Fruit fly (Drosophila melanogaster) whole organism, embryonic: ENCODE measurements around the gene CG7914.
A peak's percentile ranks its signal among the peaks of the same experiment; 100 is the strongest.

Source experiments
- Abd-B ChIP-seq: fragments of 200-800 bp; sonication (Bioruptor generic); optimal IDR thresholded peaks from 2 replicates; lab custom pipeline; 2018; ENCODE audit warnings: missing biosample characterization, mild to moderate bottlenecking, missing genetic modification characterization, moderate library complexity
- Adf1 ChIP-seq: fragments of 200-800 bp; sonication (Bioruptor generic); IDR thresholded peaks from 2 replicates; pipeline ENCODE4 v1.3.6; 2022; ENCODE audit warnings: missing biosample characterization, missing genetic modification characterization
- CG11398 ChIP-seq: fragments of 200-800 bp; sonication (Bioruptor generic); optimal IDR thresholded peaks from 2 replicates; lab custom pipeline; 2016; ENCODE audit warnings: missing biosample characterization, missing genetic modification characterization
- CG12769 ChIP-seq: fragments of 200-800 bp; sonication (Bioruptor generic); optimal IDR thresholded peaks from 2 replicates; lab custom pipeline; 2019; ENCODE audit warnings: missing biosample characterization, mild to moderate bottlenecking, missing genetic modification characterization, moderate library complexity
- CG15073 ChIP-seq: fragments of 200-800 bp; sonication (Bioruptor generic); optimal IDR thresholded peaks from 2 replicates; lab custom pipeline; 2016; ENCODE audit warnings: missing biosample characterization, missing genetic modification characterization
- CG15269 ChIP-seq: fragments of 200-800 bp; sonication (Bioruptor generic); optimal IDR thresholded peaks from 2 replicates; lab custom pipeline; 2018; ENCODE audit warnings: missing biosample characterization, mild to moderate bottlenecking, missing genetic modification characterization, moderate library complexity
- CG16813 ChIP-seq: fragments of 200-800 bp; sonication (Bioruptor generic); IDR thresholded peaks from 3 replicates; pipeline ENCODE4 v1.3.6; 2022; ENCODE audit warnings: missing biosample characterization, missing genetic modification characterization; ENCODE audit not compliant: partially characterized antibody
- CG17186 ChIP-seq: fragments of 200-800 bp; sonication (Bioruptor generic); optimal IDR thresholded peaks from 3 replicates; lab custom pipeline; 2017; ENCODE audit warnings: missing biosample characterization, missing genetic modification reagents, missing genetic modification characterization
- CG18599 ChIP-seq: fragments of 200-800 bp; sonication (Bioruptor generic); optimal IDR thresholded peaks from 3 replicates; lab custom pipeline; 2017; ENCODE audit warnings: missing biosample characterization, missing genetic modification characterization, mild to moderate bottlenecking, moderate library complexity, missing genetic modification reagents
- CG31224 ChIP-seq: fragments of 200-800 bp; sonication (Bioruptor generic); IDR thresholded peaks from 2 replicates; pipeline ENCODE4 v1.3.6; 2022; ENCODE audit warnings: missing biosample characterization, missing genetic modification characterization
- CG34224 ChIP-seq: fragments of 200-800 bp; sonication (Bioruptor generic); IDR thresholded peaks from 3 replicates; pipeline ENCODE4 v1.3.6; 2022; ENCODE audit warnings: missing biosample characterization, missing genetic modification characterization; ENCODE audit not compliant: partially characterized antibody
- CG34422 ChIP-seq: fragments of 200-800 bp; sonication (Bioruptor generic); IDR thresholded peaks from 3 replicates; pipeline ENCODE4 v1.3.6; 2022; ENCODE audit warnings: missing biosample characterization, missing genetic modification characterization
- CG3838 ChIP-seq: fragments of 200-800 bp; sonication (Bioruptor generic); optimal IDR thresholded peaks from 3 replicates; lab custom pipeline; 2016; ENCODE audit warnings: missing biosample characterization, missing genetic modification characterization
- CG4424 ChIP-seq: fragments of 200-800 bp; sonication (Bioruptor generic); optimal IDR thresholded peaks from 3 replicates; lab custom pipeline; 2016; ENCODE audit warnings: missing biosample characterization, missing genetic modification characterization
- CG5180 ChIP-seq: fragments of 200-800 bp; sonication (Bioruptor generic); optimal IDR thresholded peaks from 3 replicates; lab custom pipeline; 2017; ENCODE audit warnings: missing biosample characterization, missing genetic modification characterization, mild to moderate bottlenecking, moderate library complexity, missing genetic modification reagents
- CG6175 ChIP-seq: fragments of 200-800 bp; sonication (Bioruptor generic); IDR thresholded peaks from 3 replicates; pipeline ENCODE4 v1.3.6; 2022; ENCODE audit warnings: missing biosample characterization, missing genetic modification characterization
- CG6683 ChIP-seq: fragments of 200-800 bp; sonication (Bioruptor generic); optimal IDR thresholded peaks from 2 replicates; lab custom pipeline; 2017; ENCODE audit warnings: missing biosample characterization, mild to moderate bottlenecking, missing genetic modification characterization, missing genetic modification reagents
- CG6689 ChIP-seq: fragments of 200-800 bp; sonication (Bioruptor generic); IDR thresholded peaks from 2 replicates; pipeline ENCODE4 v1.3.6; 2022; ENCODE audit warnings: missing biosample characterization, missing genetic modification characterization
- CG7987 ChIP-seq: fragments of 200-800 bp; sonication (Bioruptor generic); optimal IDR thresholded peaks from 2 replicates; lab custom pipeline; 2018; ENCODE audit warnings: missing biosample characterization, mild to moderate bottlenecking, missing genetic modification characterization, moderate library complexity
- Deaf1 ChIP-seq: fragments of 200-800 bp; optimal IDR thresholded peaks from 3 replicates; lab custom pipeline; 2019; ENCODE audit warnings: missing biosample characterization, mild to moderate bottlenecking, missing genetic modification characterization, moderate library complexity
- Fer1 ChIP-seq: fragments of 200-800 bp; sonication (Bioruptor generic); optimal IDR thresholded peaks from 2 replicates; lab custom pipeline; 2017; ENCODE audit warnings: missing biosample characterization, mild to moderate bottlenecking, missing genetic modification characterization
- HLH54F ChIP-seq: fragments of 200-800 bp; sonication (Bioruptor generic); optimal IDR thresholded peaks from 3 replicates; lab custom pipeline; 2016; ENCODE audit warnings: missing biosample characterization, missing genetic modification characterization
- HLHmδ ChIP-seq: fragments of 200-800 bp; sonication (Bioruptor generic); optimal IDR thresholded peaks from 2 replicates; lab custom pipeline; 2018; ENCODE audit warnings: missing biosample characterization, mild to moderate bottlenecking, missing genetic modification characterization, moderate library complexity
- Hey ChIP-seq: fragments of 200-800 bp; sonication (Bioruptor generic); optimal IDR thresholded peaks from 3 replicates; lab custom pipeline; 2018; ENCODE audit warnings: missing biosample characterization, mild to moderate bottlenecking, missing genetic modification characterization
- Hsf ChIP-seq: fragments of 200-800 bp; sonication (Bioruptor generic); optimal IDR thresholded peaks from 3 replicates; lab custom pipeline; 2016; ENCODE audit warnings: missing biosample characterization, missing genetic modification characterization
- Jarid2 ChIP-seq: fragments of 200-800 bp; sonication (Bioruptor generic); optimal IDR thresholded peaks from 3 replicates; lab custom pipeline; 2017; ENCODE audit warnings: mild to moderate bottlenecking, missing biosample characterization, missing genetic modification reagents, missing genetic modification characterization
- Mes4 ChIP-seq: fragments of 200-800 bp; sonication (Bioruptor generic); optimal IDR thresholded peaks from 2 replicates; lab custom pipeline; 2016; ENCODE audit warnings: missing biosample characterization, missing genetic modification characterization
- NK7.1 ChIP-seq: fragments of 200-800 bp; sonication (Bioruptor generic); optimal IDR thresholded peaks from 3 replicates; lab custom pipeline; 2016; ENCODE audit warnings: missing biosample characterization, missing genetic modification characterization
- Nf-YA ChIP-seq: fragments of 200-800 bp; sonication (Bioruptor generic); IDR thresholded peaks from 2 replicates; pipeline ENCODE4 v1.3.6; 2022; ENCODE audit warnings: missing biosample characterization, missing genetic modification characterization
- Side ChIP-seq: fragments of 200-800 bp; sonication (Bioruptor generic); optimal IDR thresholded peaks from 2 replicates; lab custom pipeline; 2016; ENCODE audit warnings: missing biosample characterization, missing genetic modification characterization
- ash1 ChIP-seq: fragments of 200-800 bp; sonication (Bioruptor generic); optimal IDR thresholded peaks from 2 replicates; lab custom pipeline; 2018; ENCODE audit warnings: missing biosample characterization, mild to moderate bottlenecking, missing genetic modification characterization
- chm ChIP-seq: fragments of 200-800 bp; sonication (Bioruptor generic); IDR thresholded peaks from 2 replicates; pipeline ENCODE4 v1.3.6; 2022; ENCODE audit warnings: missing biosample characterization, missing genetic modification characterization
- fd3F ChIP-seq: fragments of 200-800 bp; sonication (Bioruptor generic); optimal IDR thresholded peaks from 2 replicates; lab custom pipeline; 2018; ENCODE audit warnings: missing biosample characterization, mild to moderate bottlenecking, missing genetic modification characterization, moderate library complexity
- ftz-f1 ChIP-seq: fragments of 200-800 bp; sonication (Bioruptor generic); optimal IDR thresholded peaks from 2 replicates; lab custom pipeline; 2016; ENCODE audit warnings: missing biosample characterization, missing genetic modification characterization
- gsb-n ChIP-seq: fragments of 200-800 bp; sonication (Bioruptor generic); optimal IDR thresholded peaks from 3 replicates; lab custom pipeline; 2018; ENCODE audit warnings: missing biosample characterization, mild to moderate bottlenecking, missing genetic modification characterization
- ham ChIP-seq: fragments of 200-800 bp; sonication (Bioruptor generic); IDR thresholded peaks from 2 replicates; pipeline ENCODE4 v1.3.6; 2022; ENCODE audit warnings: missing biosample characterization, missing genetic modification characterization
- jumu ChIP-seq: fragments of 200-800 bp; sonication (Bioruptor generic); optimal IDR thresholded peaks from 3 replicates; lab custom pipeline; 2016; ENCODE audit warnings: missing biosample characterization, missing genetic modification characterization
- kni ChIP-seq: fragments of 200-800 bp; sonication (Bioruptor generic); optimal IDR thresholded peaks from 3 replicates; lab custom pipeline; 2017; ENCODE audit warnings: mild to moderate bottlenecking, missing biosample characterization, missing genetic modification reagents, missing genetic modification characterization
- lab ChIP-seq: fragments of 200-800 bp; sonication (Bioruptor generic); optimal IDR thresholded peaks from 3 replicates; lab custom pipeline; 2017; ENCODE audit warnings: missing biosample characterization, missing genetic modification characterization, mild to moderate bottlenecking, moderate library complexity, missing genetic modification reagents
- lilli ChIP-seq: fragments of 200-800 bp; sonication (Bioruptor generic); optimal IDR thresholded peaks from 3 replicates; lab custom pipeline; 2016; ENCODE audit warnings: missing biosample characterization, missing genetic modification characterization
- mirr ChIP-seq: fragments of 200-800 bp; sonication (Bioruptor generic); optimal IDR thresholded peaks from 3 replicates; lab custom pipeline; 2018; ENCODE audit warnings: missing biosample characterization, mild to moderate bottlenecking, missing genetic modification characterization
- otp ChIP-seq: fragments of 200-800 bp; sonication (Bioruptor generic); IDR thresholded peaks from 3 replicates; pipeline ENCODE4, ENCODE4 v1.3.6; 2022; ENCODE audit warnings: missing biosample characterization, missing genetic modification characterization
- prd ChIP-seq, 3 experiments: fragments of >200 bp in 2 of 3; fragments of 200-800 bp in 1 of 3; sonication (Bioruptor generic) in 1 of 3; optimal IDR thresholded peaks in 2 of 3; IDR thresholded peaks in 1 of 3; 2 replicates in 2 of 3; 3 replicates in 1 of 3; pipeline versions ENCODE4 v1.3.6 to Lab custom; 2017 to 2022; ENCODE audit warnings: missing biosample characterization in 1 of 3, missing genetic modification characterization in 1 of 3
- sc ChIP-seq, 3 experiments: fragments of >200 bp in 2 of 3; fragments of 200-800 bp in 1 of 3; sonication (Bioruptor generic) in 1 of 3; optimal IDR thresholded peaks; 2 replicates in 2 of 3; 3 replicates in 1 of 3; lab custom pipeline; 2017; ENCODE audit warnings: mild to moderate bottlenecking in 1 of 3, missing biosample characterization in 1 of 3, missing genetic modification characterization in 1 of 3, missing genetic modification reagents in 1 of 3
- sens ChIP-seq: fragments of 200-800 bp; sonication (Bioruptor generic); peaks from one replicate; lab custom pipeline; 2016; ENCODE audit warnings: missing biosample characterization, missing genetic modification characterization
- zen2 ChIP-seq: fragments of 200-800 bp; sonication (Bioruptor generic); IDR thresholded peaks from 3 replicates; pipeline ENCODE4 v1.3.6; 2022; ENCODE audit warnings: missing biosample characterization, missing genetic modification characterization; ENCODE audit not compliant: partially characterized antibody
- zfh1 ChIP-seq: fragments of 200-800 bp; sonication (Bioruptor generic); IDR thresholded peaks from 3 replicates; pipeline ENCODE4 v1.3.6; 2022; ENCODE audit warnings: missing biosample characterization, missing genetic modification characterization

The CG7914 gene

DNA sequence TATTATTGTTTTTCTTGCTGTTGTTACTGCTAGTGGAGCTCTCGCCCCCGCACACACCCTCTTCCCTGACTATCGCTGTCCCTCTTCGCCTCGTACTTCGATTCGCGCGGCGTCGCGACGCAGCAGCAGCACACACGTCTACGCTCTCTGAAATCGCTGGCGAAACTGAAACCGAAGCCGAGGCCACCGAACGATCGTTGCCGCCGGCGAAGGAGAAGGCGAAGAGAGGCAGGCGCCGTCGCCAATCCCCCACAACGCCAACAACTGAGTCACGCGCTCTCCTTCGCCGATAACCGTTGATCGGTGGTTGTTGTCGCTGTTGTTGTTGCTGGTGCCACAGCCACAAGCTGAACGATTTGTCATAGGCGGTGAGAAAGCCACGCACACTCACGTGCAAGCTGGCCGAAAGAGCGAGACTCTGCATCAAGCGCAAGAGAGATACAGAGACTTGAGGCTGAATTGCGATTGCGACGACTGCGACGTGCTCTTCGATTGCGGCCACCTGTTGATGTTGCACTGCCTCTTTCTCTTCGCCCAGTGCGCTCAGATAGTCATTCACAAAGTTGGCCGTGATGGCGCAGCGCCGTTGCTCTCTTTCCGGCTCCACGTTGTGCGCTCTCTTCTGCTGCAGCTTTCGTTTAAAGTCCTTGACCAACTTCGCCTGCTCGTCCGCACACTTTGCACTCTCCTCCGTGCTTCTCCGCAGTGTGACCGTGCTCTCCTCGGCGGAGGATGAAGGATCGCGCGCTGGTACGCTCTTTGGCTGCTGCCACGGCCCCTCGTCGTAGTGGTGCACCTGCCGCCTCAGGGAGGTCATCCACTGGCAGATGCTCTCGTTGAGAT lies 39.7 kb downstream of the CG7914 start (continued):
- TF ChIP-seq Abd-B (GFP tag; lab: Kevin White, UChicago) (no peak), Deaf1 (tag; lab: Kevin White, UChicago) (peak; percentile 98), lilli (no peak), CG17186 (GFP tag; lab: Kevin White, UChicago) (no peak), NK7.1 (no peak), CG18599 (GFP tag; lab: Kevin White, UChicago) (peak; percentile 48), CG6175 (GFP tag; lab: Robert Waterston, UW) (peak; percentile 90), zen2 (GFP tag; lab: Robert Waterston, UW) (0 out of 3 replicates have a peak, but pooled peaks have one; percentile 46), Fer1 (peak; percentile 29), Hey (no peak), CG12769 (tag; lab: Kevin White, UChicago) (peak; percentile 66), gsb-n (tag; lab: Kevin White, UChicago) (no peak), CG5180 (GFP tag; lab: Kevin White, UChicago) (peak; percentile 6), CG31224 (GFP tag; lab: Robert Waterston, UW) (no peak), kni (GFP tag; lab: Kevin White, UChicago) (peak; percentile 81), otp (peak; percentile 4; the same call in 1 of the 3 replicates), zfh1 (GFP tag; lab: Robert Waterston, UW) (0 out of 3 replicates have a peak, but pooled peaks have one; percentile 15), CG34224 (no peak), Mes4 (GFP tag; lab: Kevin White, UChicago) (no peak), CG15269 (tag; lab: Kevin White, UChicago) (no peak), Hsf (GFP tag; lab: Kevin White, UChicago) (no peak), CG7987 (GFP tag; lab: Kevin White, UChicago) (peak; percentile 70), ftz-f1 (GFP tag; lab: Kevin White, UChicago) (peak; percentile 94), CG4424 (no peak), CG16813 (GFP tag; lab: Robert Waterston, UW) (0 out of 3 replicates have a peak, but pooled peaks have one; percentile 13), CG11398 (GFP tag; lab: Kevin White, UChicago) (no peak), CG34422 (GFP tag; lab: Robert Waterston, UW) (peak; percentile 68; the same call in 2 of the 3 replicates), mirr (peak; percentile 40), Nf-YA (GFP tag; lab: Robert Waterston, UW) (peak; percentile 14; the same call in 1 of the 2 replicates), CG3838 (GFP tag; lab: Kevin White, UChicago) (no peak), Side (GFP tag; lab: Kevin White, UChicago) (peak; percentile 4), chm (peak; percentile 32; the same call in 1 of the 2 replicates), sens (GFP tag; lab: Kevin White, UChicago) (peak; percentile 80), HLHmδ (GFP tag; lab: Kevin White, UChicago) (peak; percentile 31), lab (GFP tag; lab: Kevin White, UChicago) (peak; percentile 54)

- TF ChIP-seq sc (optimal IDR thresholded peaks at IDR 0.05; lab: Kevin White, UChicago) (no peak), sc (GFP tag; optimal IDR thresholded peaks at IDR 0.05; lab: Kevin White, UChicago) (peak; percentile 41), Jarid2 (GFP tag; lab: Kevin White, UChicago) (no peak), jumu (GFP tag; lab: Kevin White, UChicago) (no peak), ham (GFP tag; lab: Robert Waterston, UW) (no peak), ash1 (no peak), HLH54F (GFP tag; lab: Kevin White, UChicago) (no peak), Adf1 (no peak), CG15073 (no peak), CG6683 (GFP tag; lab: Kevin White, UChicago) (no peak), prd (optimal IDR thresholded peaks at IDR 0.05; lab: Kevin White, UChicago) (no peak), prd (GFP tag; IDR thresholded peaks at IDR 0.05; lab: Robert Waterston, UW) (peak; percentile 72; the same call in 2 of the 3 replicates), CG6689 (GFP tag; lab: Robert Waterston, UW) (peak; percentile 59), fd3F (GFP tag; lab: Kevin White, UChicago) (peak; percentile 43)
These were observed 40.5 kb downstream of the CG7914 start for dm6 chrX:19152570-19153287.
